Fruit fly (Drosophila melanogaster): ENCODE data around the gene CG8927.

CG8927 gene

DNA sequence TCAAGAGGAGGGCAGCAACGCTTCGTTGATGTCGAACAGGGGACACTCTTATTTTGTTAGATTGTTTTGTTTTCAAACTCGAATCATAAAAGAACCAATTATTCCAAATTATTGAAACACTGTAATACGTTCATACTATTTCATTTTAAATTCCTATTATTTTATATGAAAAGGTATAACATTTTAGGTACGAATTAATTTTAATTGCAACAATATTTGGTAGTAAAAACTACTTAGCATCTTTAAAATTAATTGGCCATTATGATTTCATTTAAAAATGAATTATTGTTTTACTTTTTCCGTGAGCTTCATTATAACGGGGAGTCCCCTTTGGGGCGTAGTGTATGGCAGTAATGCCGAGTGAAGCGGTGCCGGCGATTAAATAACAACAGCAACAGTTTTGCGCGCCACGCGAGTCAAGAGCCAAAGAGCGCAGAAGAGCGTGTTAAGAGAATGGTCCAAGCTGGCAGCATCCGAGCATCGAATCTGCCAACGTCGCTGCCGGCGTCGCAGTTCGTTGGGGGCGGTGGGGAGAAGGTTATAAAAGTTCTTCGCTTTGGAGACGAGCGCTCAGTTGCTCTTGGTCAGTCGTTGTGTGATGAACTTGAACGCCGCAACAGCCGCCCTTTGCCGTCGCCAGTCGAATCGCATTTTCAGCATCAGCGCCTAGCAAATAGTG lies 23.1 kb upstream of the CG8927 start (continued):
- TF ChIP-seq Dek (tag; optimal IDR thresholded peaks at IDR 0.05): peak; percentile 28
- peak; percentile 22 for TF ChIP-seq ind (GFP tag; optimal IDR thresholded peaks at IDR 0.05)
- TF ChIP-seq CG13894 (tag; optimal IDR thresholded peaks at IDR 0.05): peak; percentile 5
- TF ChIP-seq Hr51 (GFP tag; optimal IDR thresholded peaks at IDR 0.05): peak in 1 of 2 experiments; percentile 75
- no peak for TF ChIP-seq HmgZ (tag; optimal IDR thresholded peaks at IDR 0.05)
- TF ChIP-seq CG13775 (GFP tag; optimal IDR thresholded peaks at IDR 0.05): peak; percentile 40
- peak; percentile 98 for TF ChIP-seq CG3163 (GFP tag; optimal IDR thresholded peaks at IDR 0.05)
- peak; percentile 36 for TF ChIP-seq CG4424 (GFP tag; optimal IDR thresholded peaks at IDR 0.05)
- TF ChIP-seq ttk (GFP tag; IDR thresholded peaks at IDR 0.05): no peak
- peak; percentile 30 for TF ChIP-seq fd3F (GFP tag; optimal IDR thresholded peaks at IDR 0.05)
- no peak for TF ChIP-seq lola (GFP tag; optimal IDR thresholded peaks at IDR 0.05)
- TF ChIP-seq Doc3 (GFP tag; IDR thresholded peaks at IDR 0.05; ENCODE audit: partially characterized antibody): 0 out of 3 replicates have a peak, but pooled peaks have one; percentile 23
- TF ChIP-seq Ets65A (GFP tag): peak; percentile 1
- peak; percentile 77 for TF ChIP-seq CG2678 (tag; optimal IDR thresholded peaks at IDR 0.05)
- peak; percentile 69 for TF ChIP-seq tna (GFP tag; IDR thresholded peaks at IDR 0.05; ENCODE audit: partially characterized antibody)
- TF ChIP-seq CG12744 (GFP tag; optimal IDR thresholded peaks at IDR 0.05): peak; percentile 17
- TF ChIP-seq CG12104 (GFP tag; optimal IDR thresholded peaks at IDR 0.05): peak; percentile 56
- 0 out of 2 replicates have a peak, but pooled peaks have one; percentile 10 for TF ChIP-seq Ada2b (GFP tag; IDR thresholded peaks at IDR 0.05)
- peak; percentile 32 for TF ChIP-seq tio (GFP tag; optimal IDR thresholded peaks at IDR 0.05)
- peak; percentile 75 for TF ChIP-seq crol (GFP tag; IDR thresholded peaks at IDR 0.05)
- TF ChIP-seq CG7271 (tag; optimal IDR thresholded peaks at IDR 0.05): no peak
- peak; percentile 31 for TF ChIP-seq CG9817 (tag; optimal IDR thresholded peaks at IDR 0.05)
- peak; percentile 68 for TF ChIP-seq grau (tag; optimal IDR thresholded peaks at IDR 0.05)
- peak; percentile 58 for TF ChIP-seq CG2120 (GFP tag; optimal IDR thresholded peaks at IDR 0.05)
- no peak for TF ChIP-seq dm (GFP tag; optimal IDR thresholded peaks at IDR 0.05)
- peak; percentile 23 for TF ChIP-seq ewg (GFP tag; optimal IDR thresholded peaks at IDR 0.05)
- TF ChIP-seq CG34224 (GFP tag; IDR thresholded peaks at IDR 0.05; ENCODE audit: partially characterized antibody): peak; percentile 51; the same call in 1 of the 3 replicates
- peak; percentile 61 for TF ChIP-seq CG15269 (tag; optimal IDR thresholded peaks at IDR 0.05)
- no peak for TF ChIP-seq jing (GFP tag; optimal IDR thresholded peaks at IDR 0.05)
- TF ChIP-seq sob (GFP tag; IDR thresholded peaks at IDR 0.05): peak; percentile 50; the same call in 1 of the 2 replicates
- peak; percentile 64; the same call in 1 of the 2 replicates for TF ChIP-seq CG31441 (GFP tag; IDR thresholded peaks at IDR 0.05)
- peak; percentile 14 for TF ChIP-seq nom (GFP tag; optimal IDR thresholded peaks at IDR 0.05)
- TF ChIP-seq Atf6 (GFP tag; IDR thresholded peaks at IDR 0.05): peak; percentile 37; the same call in 1 of the 2 replicates
- TF ChIP-seq Fer1 (GFP tag; optimal IDR thresholded peaks at IDR 0.05): peak; percentile 40
- 0 out of 2 replicates have a peak, but pooled peaks have one; percentile 23 for TF ChIP-seq CG3847 (GFP tag; IDR thresholded peaks at IDR 0.05)
- peak; percentile 28; the same call in 1 of the 3 replicates for TF ChIP-seq B-H1 (GFP tag; IDR thresholded peaks at IDR 0.05)
- peak; percentile 59 for TF ChIP-seq Bgb (GFP tag; IDR thresholded peaks at IDR 0.05; ENCODE audit: partially characterized antibody)
- TF ChIP-seq CG42726 (GFP tag; IDR thresholded peaks at IDR 0.05; ENCODE audit: partially characterized antibody): peak; percentile 34; the same call in 1 of the 2 replicates
- peak; percentile 56 for TF ChIP-seq Sox102F (GFP tag; optimal IDR thresholded peaks at IDR 0.05)
- TF ChIP-seq CG17361 (GFP tag; IDR thresholded peaks at IDR 0.05): peak; percentile 67; the same call in 2 of the 3 replicates
- 0 out of 2 replicates have a peak, but pooled peaks have one; percentile 5 for TF ChIP-seq esg (GFP tag; conservative IDR thresholded peaks at IDR 0.05)
- peak; percentile 5 for TF ChIP-seq CG12071 (GFP tag; optimal IDR thresholded peaks at IDR 0.05)
- peak; percentile 34 for TF ChIP-seq CG10979 (tag; optimal IDR thresholded peaks at IDR 0.05)
- TF ChIP-seq zen2 (GFP tag; IDR thresholded peaks at IDR 0.05; ENCODE audit: partially characterized antibody): peak; percentile 56; the same call in 2 of the 3 replicates
- TF ChIP-seq CG5953 (GFP tag; IDR thresholded peaks at IDR 0.05): peak; percentile 19; the same call in 1 of the 2 replicates
- peak; percentile 79 for TF ChIP-seq Deaf1 (tag; optimal IDR thresholded peaks at IDR 0.05)
- TF ChIP-seq luna (GFP tag; optimal IDR thresholded peaks at IDR 0.05): no peak
